Worm (Caenorhabditis elegans): ENCODE measurements around the gene sre-28.

DNA sequence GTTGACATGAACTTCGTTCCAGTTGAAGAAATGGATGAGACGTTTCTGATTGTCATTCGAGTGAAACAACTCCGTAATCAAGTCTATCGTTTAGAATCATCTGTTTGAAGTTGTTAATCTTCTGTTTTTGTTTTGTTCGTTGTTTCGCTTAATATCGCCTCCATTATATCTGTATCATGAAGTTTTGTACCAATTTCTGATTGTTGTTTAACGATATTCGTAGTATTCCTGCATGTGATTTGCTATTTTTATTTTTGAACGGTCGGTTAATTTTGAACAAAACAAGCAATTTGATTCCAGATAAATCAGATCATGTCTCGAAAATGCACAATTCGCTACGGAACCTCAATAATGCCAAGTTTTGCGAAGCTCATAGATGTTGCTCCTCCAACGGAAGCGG, 38.4 kb downstream of the sre-28 start, which contains the start of gene C27H6.9:
- TF ChIP-seq daf-12 (tag; optimal IDR thresholded peaks at IDR 0.05) (no peak), R02D3.7 (tag; optimal IDR thresholded peaks at IDR 0.05) (no peak), ces-1 (GFP tag; optimal IDR thresholded peaks at IDR 0.05) (no peak), pha-4 (GFP tag; IDR thresholded peaks at IDR 0.05) (no peak), pha-4 (tag; optimal IDR thresholded peaks at IDR 0.05) (no peak)

All from whole organism, L4 larva.